Worm (Caenorhabditis elegans): ENCODE results near the gene F33E11.3.

- no peak for TF ChIP-seq klf-2 (GFP tag; conservative IDR thresholded peaks at IDR 0.05)
- TF ChIP-seq ref-1 (GFP tag; conservative IDR thresholded peaks at IDR 0.05) = no peak
- no peak for TF ChIP-seq tab-1 (GFP tag; IDR thresholded peaks at IDR 0.05)
- no peak for TF ChIP-seq T22C8.4 (GFP tag; IDR thresholded peaks at IDR 0.05)
- no peak for TF ChIP-seq cog-1 (tag; optimal IDR thresholded peaks at IDR 0.05)
- no peak for TF ChIP-seq med-1 (GFP tag; optimal IDR thresholded peaks at IDR 0.05; ENCODE audit: insufficient read depth)
- no peak for TF ChIP-seq flt-1 (GFP tag; IDR thresholded peaks at IDR 0.05)
- no peak for TF ChIP-seq ztf-23 (GFP tag; IDR thresholded peaks at IDR 0.05)
- TF ChIP-seq ztf-29 (GFP tag; IDR thresholded peaks at IDR 0.05) = no peak
These were observed 7.9 kb upstream of the F33E11.3 start, which contains the start of gene nhr-15 for ce11 chrV:312421-312820.
